Worm (Caenorhabditis elegans) whole organism, mixed stage, embryonic: Measurements from ENCODE around the gene tat-4.

Experiments used
- M03D4.4 ChIP-seq: sonication (generic microtip); optimal IDR thresholded peaks from 2 replicates; lab custom pipeline; 2017; ENCODE audit warnings: mild to moderate bottlenecking, missing genetic modification characterization, missing compliant biosample characterization
- bed-3 ChIP-seq: fragments of 200-800 bp; sonication (Bioruptor generic); optimal IDR thresholded peaks from 3 replicates; lab custom pipeline; 2018; ENCODE audit warnings: mild to moderate bottlenecking, missing genetic modification characterization, moderate library complexity, missing compliant biosample characterization
- blmp-1 ChIP-seq: fragments of 150-350 bp; optimal IDR thresholded peaks from 2 replicates; lab custom pipeline; 2014; ENCODE audit warnings: missing biosample characterization, missing genetic modification characterization
- ceh-39 ChIP-seq: fragments of 150-350 bp; optimal IDR thresholded peaks from 2 replicates; lab custom pipeline; 2014; ENCODE audit warnings: missing biosample characterization, missing genetic modification characterization
- ceh-83 ChIP-seq: fragments of 200-800 bp; sonication (Bioruptor generic); optimal IDR thresholded peaks from 2 replicates; lab custom pipeline; 2018; ENCODE audit warnings: mild to moderate bottlenecking, missing genetic modification characterization, missing compliant biosample characterization
- drap-1 ChIP-seq: fragments of 200-800 bp; sonication (Bioruptor generic); optimal IDR thresholded peaks from 3 replicates; lab custom pipeline; 2018; ENCODE audit warnings: mild to moderate bottlenecking, missing genetic modification characterization, missing compliant biosample characterization
- elt-3 ChIP-seq: fragments of 150-350 bp; optimal IDR thresholded peaks from 2 replicates; lab custom pipeline; 2014; ENCODE audit warnings: missing biosample characterization, missing genetic modification characterization
- ham-2 ChIP-seq: fragments of 200-800 bp; sonication (Bioruptor generic); optimal IDR thresholded peaks from 2 replicates; lab custom pipeline; 2018; ENCODE audit warnings: mild to moderate bottlenecking, missing genetic modification characterization, missing compliant biosample characterization
- hlh-1 ChIP-seq: fragments of 150-350 bp; optimal IDR thresholded peaks from 2 replicates; lab custom pipeline; 2014; ENCODE audit warnings: missing biosample characterization, missing genetic modification reagents, missing genetic modification characterization
- lsy-2 ChIP-seq: fragments of 150-350 bp; optimal IDR thresholded peaks from 2 replicates; lab custom pipeline; 2014; ENCODE audit warnings: missing biosample characterization, missing genetic modification characterization
- mab-5 ChIP-seq: fragments of 150-350 bp; optimal IDR thresholded peaks from 2 replicates; lab custom pipeline; 2014; ENCODE audit warnings: missing biosample characterization, missing genetic modification characterization
- mls-2 ChIP-seq: sonication (generic microtip); optimal IDR thresholded peaks from 2 replicates; lab custom pipeline; 2016; ENCODE audit warnings: mild to moderate bottlenecking, missing genetic modification characterization, moderate library complexity, missing compliant biosample characterization
- nhr-237 ChIP-seq: fragments of 150-350 bp; optimal IDR thresholded peaks from 2 replicates; lab custom pipeline; 2014; ENCODE audit warnings: missing biosample characterization, missing genetic modification characterization
- nhr-28 ChIP-seq: fragments of 150-350 bp; optimal IDR thresholded peaks from 2 replicates; lab custom pipeline; 2014; ENCODE audit warnings: missing biosample characterization, missing genetic modification characterization
- nhr-76 ChIP-seq: sonication (generic microtip); optimal IDR thresholded peaks from 2 replicates; lab custom pipeline; 2017; ENCODE audit warnings: missing biosample characterization, missing genetic modification characterization
- pha-4 ChIP-seq: fragments of 150-350 bp; optimal IDR thresholded peaks from 2 replicates; lab custom pipeline; 2018; ENCODE audit warnings: missing biosample characterization, missing genetic modification reagents, missing genetic modification characterization
- sptf-1 ChIP-seq: sonication (generic microtip); optimal IDR thresholded peaks from 2 replicates; lab custom pipeline; 2017; ENCODE audit warnings: mild to moderate bottlenecking, missing genetic modification characterization, moderate library complexity, missing compliant biosample characterization
- tbx-8 ChIP-seq: fragments of 200-800 bp; sonication (Bioruptor generic); optimal IDR thresholded peaks from 2 replicates; lab custom pipeline; 2018; ENCODE audit warnings: mild to moderate bottlenecking, missing genetic modification characterization, moderate library complexity, missing compliant biosample characterization
- unc-120 ChIP-seq: sonication (generic microtip); optimal IDR thresholded peaks from 2 replicates; lab custom pipeline; 2017; ENCODE audit warnings: missing genetic modification characterization, missing compliant biosample characterization; ENCODE audit not compliant: poor library complexity, severe bottlenecking
- unc-39 ChIP-seq: fragments of 150-350 bp; optimal IDR thresholded peaks from 2 replicates; lab custom pipeline; 2014; ENCODE audit warnings: missing biosample characterization, missing genetic modification characterization
- zip-8 ChIP-seq: fragments of 150-350 bp; optimal IDR thresholded peaks from 2 replicates; lab custom pipeline; 2014; ENCODE audit warnings: missing biosample characterization, missing genetic modification characterization
- ztf-11 ChIP-seq: fragments of 150-350 bp; optimal IDR thresholded peaks from 2 replicates; lab custom pipeline; 2014; ENCODE audit warnings: missing biosample characterization, missing genetic modification characterization

Gene tat-4

ce11 chrII:6245199-6245702, 1.2 kb upstream of the tat-4 start, which contains the start of gene blos-4:
Gene blos-4 (plus strand): TSS chrII:6245249.
- TF ChIP-seq mls-2 (tag; lab: Kevin White, UChicago) (no peak), nhr-76 (no peak), zip-8 (tag; lab: Kevin White, UChicago) (no peak), ceh-39 (no peak), ceh-83 (GFP tag; lab: Kevin White, UChicago) (no peak), mab-5 (tag; lab: Kevin White, UChicago) (no peak)

ce11 chrII:6241758-6242157, 2.3 kb downstream of the tat-4 start, which contains the start of gene T24H7.8:
Gene T24H7.8 (plus strand): TSS chrII:6242058.
- no peak for TF ChIP-seq tbx-8
- no peak for TF ChIP-seq M03D4.4 (tag; lab: Kevin White, UChicago)

- TF ChIP-seq nhr-76 (no peak), elt-3 (tag; lab: Kevin White, UChicago) (no peak), hlh-1 (peak; percentile 4), ham-2 (GFP tag; lab: Kevin White, UChicago) (no peak), unc-120 (tag; lab: Kevin White, UChicago) (peak; percentile 24), lsy-2 (tag; lab: Kevin White, UChicago) (no peak)
These were observed 7.8 kb downstream of the tat-4 start for ce11 chrII:6236093-6236945.

- TF ChIP-seq nhr-237 = no peak
- TF ChIP-seq drap-1 (GFP tag; lab: Kevin White, UChicago) = no peak
- no peak for TF ChIP-seq sptf-1 (tag; lab: Kevin White, UChicago)
- TF ChIP-seq tbx-8 = no peak
These were observed 8.5 kb downstream of the tat-4 start, which contains the start of gene T24H7.9 for ce11 chrII:6235432-6236092. Gene T24H7.9 (minus strand): TSS chrII:6235505.

ce11 chrII:6230116-6230515, 14.0 kb downstream of the tat-4 start:
- no peak for TF ChIP-seq nhr-28
- TF ChIP-seq elt-3 (tag; lab: Kevin White, UChicago) = no peak
- TF ChIP-seq pha-4 (tag; lab: Kevin White, UChicago) = no peak

- TF ChIP-seq M03D4.4 (tag; lab: Kevin White, UChicago) (no peak), bed-3 (GFP tag; lab: Kevin White, UChicago) (no peak), hlh-1 (no peak), tbx-8 (no peak), ztf-11 (tag; lab: Kevin White, UChicago) (no peak)
- TF ChIP-seq, all 35 proteins: peak for 0
These were observed 17.1 kb downstream of the tat-4 start, which contains the start of gene srsy-2 for ce11 chrII:6226995-6227394. Gene srsy-2 (minus strand): TSS chrII:6227095.

ce11 chrII:6223755-6224154, 20.3 kb downstream of the tat-4 start:
- TF ChIP-seq ham-2 (GFP tag; lab: Kevin White, UChicago) (no peak), tbx-8 (no peak), mab-5 (tag; lab: Kevin White, UChicago) (no peak), unc-39 (no peak), unc-120 (tag; lab: Kevin White, UChicago) (no peak), nhr-237 (no peak), blmp-1 (no peak)

ce11 chrII:6222558-6222957, 21.5 kb downstream of the tat-4 start, which contains the start of gene C30B5.6:
Gene C30B5.6 (minus strand): TSS chrII:6222658.
- TF ChIP-seq nhr-76 = no peak
- TF ChIP-seq hlh-1 = no peak
